Fruit fly (Drosophila melanogaster): ENCODE measurements around the gene CG5194.

- TF ChIP-seq psq (GFP tag; optimal IDR thresholded peaks at IDR 0.05) (no peak), usp (GFP tag; optimal IDR thresholded peaks at IDR 0.05) (no peak), GATAd (GFP tag; optimal IDR thresholded peaks at IDR 0.05) (no peak), rgr (GFP tag; optimal IDR thresholded peaks at IDR 0.05) (no peak)
These were observed 19.6 kb upstream of the CG5194 start for dm6 chr3L:9029183-9029789.

All from whole organism, wandering third instar larva.